Worm (Caenorhabditis elegans): Measurements from ENCODE around the gene exo-1.

exo-1 gene

DNA sequence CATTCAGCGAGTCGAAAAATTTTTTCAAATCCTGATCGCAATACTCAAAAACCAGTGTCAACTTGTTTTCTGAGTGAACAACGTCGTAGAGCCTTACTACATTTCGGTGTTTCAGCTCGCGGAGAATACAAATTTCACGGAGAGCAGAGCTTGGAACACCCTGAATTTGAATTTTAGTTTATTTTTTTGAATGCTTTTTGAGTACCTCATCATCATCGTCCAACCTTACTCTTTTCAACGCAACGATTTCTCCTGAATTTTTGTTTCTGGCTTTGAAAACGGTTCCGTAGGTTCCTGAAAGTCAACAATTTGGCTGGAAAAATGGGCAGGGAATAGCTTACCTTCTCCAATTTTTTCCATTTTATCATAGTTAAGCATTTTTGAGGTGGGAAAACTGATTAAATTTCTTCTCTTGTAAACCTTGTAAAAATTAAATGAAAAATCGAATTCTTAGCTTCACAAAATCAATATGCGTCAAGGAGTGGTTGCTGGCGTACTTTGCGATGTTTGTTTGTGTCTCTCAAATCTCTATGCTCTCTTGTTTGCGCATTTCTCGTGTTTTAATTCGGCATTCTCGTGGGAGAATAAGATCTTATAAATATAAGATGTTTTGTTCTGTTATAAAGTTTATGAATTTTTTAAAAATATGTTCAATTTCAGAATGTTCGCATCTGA is 42.7 kb downstream of the exo-1 start, which contains the start of gene cdk-5 (continued):
- TF ChIP-seq nhr-12 (tag; optimal IDR thresholded peaks at IDR 0.05) (peak; percentile 33), C16A3.4 (tag; optimal IDR thresholded peaks at IDR 0.05) (peak; percentile 95), skn-1 (tag; optimal IDR thresholded peaks at IDR 0.05) (peak; percentile 91), lin-15B (tag; optimal IDR thresholded peaks at IDR 0.05) (peak; percentile 82), snpc-4 (tag; optimal IDR thresholded peaks at IDR 0.05) (peak; percentile 87), mep-1 (tag; optimal IDR thresholded peaks at IDR 0.05) (peak; percentile 99), tbx-2 (tag; optimal IDR thresholded peaks at IDR 0.05) (peak; percentile 97), mef-2 (tag; optimal IDR thresholded peaks at IDR 0.05) (peak; percentile 2), tlp-1 (tag; optimal IDR thresholded peaks at IDR 0.05) (no peak), rnt-1 (tag; optimal IDR thresholded peaks at IDR 0.05) (peak; percentile 94), ceh-8 (GFP tag; optimal IDR thresholded peaks at IDR 0.05) (peak; percentile 92), egl-27 (tag; optimal IDR thresholded peaks at IDR 0.05) (no peak), mdl-1 (tag; optimal IDR thresholded peaks at IDR 0.05) (peak in 1 of 2 experiments; percentile 87), zag-1 (tag; optimal IDR thresholded peaks at IDR 0.05) (peak; percentile 83), xbp-1 (tag; optimal IDR thresholded peaks at IDR 0.05) (peak; percentile 93), jun-1 (tag; optimal IDR thresholded peaks at IDR 0.05) (peak; percentile 86), ceh-63 (GFP tag; optimal IDR thresholded peaks at IDR 0.05) (no peak), lin-13 (GFP tag; optimal IDR thresholded peaks at IDR 0.05) (peak; percentile 90), swsn-7 (tag; optimal IDR thresholded peaks at IDR 0.05) (peak; percentile 97), mab-9 (GFP tag; IDR thresholded peaks at IDR 0.05) (peak; percentile 81), lin-39 (tag; optimal IDR thresholded peaks at IDR 0.05) (peak; percentile 97), nhr-84 (tag; optimal IDR thresholded peaks at IDR 0.05) (no peak), isw-1 (GFP tag; IDR thresholded peaks at IDR 0.05) (peak; percentile 94), Y116A8C.19 (tag; optimal IDR thresholded peaks at IDR 0.05; ENCODE audit: borderline replicate concordance) (no peak), sup-37 (GFP tag; optimal IDR thresholded peaks at IDR 0.05) (peak; percentile 50), ceh-82 (tag; optimal IDR thresholded peaks at IDR 0.05) (peak; percentile 89 to 93 (median 90)), lin-35 (GFP tag; optimal IDR thresholded peaks at IDR 0.05) (peak; percentile 92 to 93), nhr-85 (tag) (peak; percentile 94), ceh-90 (tag; optimal IDR thresholded peaks at IDR 0.05) (peak; percentile 43), C34B4.2 (tag; optimal IDR thresholded peaks at IDR 0.05) (no peak), unc-86 (tag; optimal IDR thresholded peaks at IDR 0.05) (peak; percentile 95), ceh-88 (GFP tag; IDR thresholded peaks at IDR 0.05) (peak; percentile 58), unc-62 (GFP tag; optimal IDR thresholded peaks at IDR 0.05) (no peak), fkh-8 (tag; optimal IDR thresholded peaks at IDR 0.05) (peak; percentile 83), elt-3 (tag; optimal IDR thresholded peaks at IDR 0.05) (peak in 2 of 6 experiments; percentile 86 to 87), ces-1 (GFP tag; optimal IDR thresholded peaks at IDR 0.05) (no peak), pax-3 (tag; optimal IDR thresholded peaks at IDR 0.05) (peak; percentile 83), grh-1 (GFP tag; IDR thresholded peaks at IDR 0.05) (peak; percentile 87), fkh-10 (GFP tag; optimal IDR thresholded peaks at IDR 0.05) (peak; percentile 58), pqm-1 (tag; optimal IDR thresholded peaks at IDR 0.05) (no peak), ama-1 (optimal IDR thresholded peaks at IDR 0.05) (peak; percentile 93), nhr-71 (tag; optimal IDR thresholded peaks at IDR 0.05) (peak; percentile 98)

DNA sequence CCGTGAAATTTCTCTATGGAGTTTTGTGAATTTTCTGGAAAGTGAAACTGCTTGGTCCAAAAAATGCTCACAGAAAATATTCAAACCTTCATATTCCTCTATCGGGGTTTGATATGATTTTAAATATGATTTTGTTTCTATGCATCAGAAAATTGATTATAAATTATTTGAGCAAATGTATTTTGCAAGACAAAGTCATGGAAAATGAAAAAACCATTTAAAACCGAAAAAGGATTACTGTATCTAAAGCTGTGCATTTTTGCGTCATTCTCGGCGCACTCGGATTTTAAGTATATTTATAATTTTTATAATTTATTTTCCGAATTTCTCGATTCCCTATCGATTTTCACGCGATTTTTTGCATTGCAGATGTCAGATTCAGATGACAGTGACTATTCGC is 48.2 kb downstream of the exo-1 start, which contains the start of gene pssy-2:
pssy-2 (plus strand) TSS at position 301 of the 400 bp plus-strand sequence.
- TF ChIP-seq fkh-4 (tag; optimal IDR thresholded peaks at IDR 0.05; ENCODE audit: borderline replicate concordance) (no peak), unc-98 (GFP tag; IDR thresholded peaks at IDR 0.05) (no peak), egl-13 (tag; optimal IDR thresholded peaks at IDR 0.05) (no peak), nhr-11 (tag; optimal IDR thresholded peaks at IDR 0.05) (no peak), sptf-1 (tag; optimal IDR thresholded peaks at IDR 0.05) (no peak), vab-15 (tag; optimal IDR thresholded peaks at IDR 0.05) (no peak), mef-2 (tag; optimal IDR thresholded peaks at IDR 0.05) (no peak), efl-3 (GFP tag; optimal IDR thresholded peaks at IDR 0.05) (no peak), rnt-1 (tag; optimal IDR thresholded peaks at IDR 0.05) (no peak), blmp-1 (tag; optimal IDR thresholded peaks at IDR 0.05) (no peak), ceh-88 (GFP tag; IDR thresholded peaks at IDR 0.05) (no peak), tlp-1 (tag; optimal IDR thresholded peaks at IDR 0.05) (no peak), hpl-2 (GFP tag; optimal IDR thresholded peaks at IDR 0.05) (no peak), xbp-1 (tag; optimal IDR thresholded peaks at IDR 0.05) (no peak), mdl-1 (tag; optimal IDR thresholded peaks at IDR 0.05) (no peak), nhr-47 (tag; optimal IDR thresholded peaks at IDR 0.05) (no peak)
